Fruit fly (Drosophila melanogaster) whole organism, embryonic: Measurements from ENCODE around the gene CG4301.

ENCODE experiments used
- BEAF-32 ChIP-seq: fragments of 200-800 bp; sonication (Bioruptor generic); optimal IDR thresholded peaks from 3 replicates; lab custom pipeline; 2017; ENCODE audit warnings: missing biosample characterization, missing genetic modification characterization, mild to moderate bottlenecking, moderate library complexity, missing genetic modification reagents
- CG10267 ChIP-seq: fragments of 200-800 bp; sonication (Bioruptor generic); optimal IDR thresholded peaks from 2 replicates; lab custom pipeline; 2018; ENCODE audit warnings: missing biosample characterization, mild to moderate bottlenecking, missing genetic modification characterization, moderate library complexity
- CG11093 ChIP-seq: fragments of 200-800 bp; sonication (Bioruptor generic); IDR thresholded peaks from 3 replicates; pipeline ENCODE4 v1.3.6; 2022; ENCODE audit warnings: missing biosample characterization, missing genetic modification characterization
- CG11456 ChIP-seq: fragments of 200-800 bp; sonication (Bioruptor generic); IDR thresholded peaks from 3 replicates; pipeline ENCODE4 v1.3.6; 2022; ENCODE audit warnings: missing biosample characterization, missing genetic modification characterization
- CG11696 ChIP-seq: fragments of 200-800 bp; sonication (Bioruptor generic); IDR thresholded peaks from 2 replicates; pipeline ENCODE4 v1.3.6; 2022; ENCODE audit warnings: missing biosample characterization, missing genetic modification characterization
- CG13123 ChIP-seq: fragments of 200-800 bp; sonication (Bioruptor generic); optimal IDR thresholded peaks from 2 replicates; lab custom pipeline; 2016; ENCODE audit warnings: missing biosample characterization, missing genetic modification characterization
- CG13894 ChIP-seq: fragments of 200-800 bp; sonication (Bioruptor generic); optimal IDR thresholded peaks from 3 replicates; lab custom pipeline; 2018; ENCODE audit warnings: missing biosample characterization, mild to moderate bottlenecking, missing genetic modification characterization, moderate library complexity
- CG14050 ChIP-seq: fragments of 200-800 bp; sonication (Bioruptor generic); IDR thresholded peaks from 3 replicates; pipeline ENCODE4 v1.3.6; 2022; ENCODE audit warnings: missing biosample characterization, missing genetic modification characterization
- CG17829 ChIP-seq: fragments of 200-800 bp; optimal IDR thresholded peaks from 2 replicates; lab custom pipeline; 2019; ENCODE audit warnings: missing biosample characterization, mild to moderate bottlenecking, missing genetic modification characterization, moderate library complexity
- CG2199 ChIP-seq: fragments of 200-800 bp; sonication (Bioruptor generic); IDR thresholded peaks from 3 replicates; pipeline ENCODE4 v1.3.6; 2022; ENCODE audit warnings: missing biosample characterization, missing genetic modification characterization
- CG2202 ChIP-seq: fragments of 200-800 bp; sonication (Bioruptor generic); optimal IDR thresholded peaks from 2 replicates; lab custom pipeline; 2018; ENCODE audit warnings: missing biosample characterization, mild to moderate bottlenecking, missing genetic modification characterization
- CG30020 ChIP-seq: fragments of 200-800 bp; optimal IDR thresholded peaks from 2 replicates; lab custom pipeline; 2019; ENCODE audit warnings: missing biosample characterization, mild to moderate bottlenecking, missing genetic modification characterization, moderate library complexity
- CG31365 ChIP-seq: fragments of 200-800 bp; sonication (Bioruptor generic); optimal IDR thresholded peaks from 2 replicates; lab custom pipeline; 2018; ENCODE audit warnings: missing biosample characterization, mild to moderate bottlenecking, missing genetic modification characterization
- CG3163 ChIP-seq: fragments of 200-800 bp; sonication (Bioruptor generic); optimal IDR thresholded peaks from 3 replicates; lab custom pipeline; 2016; ENCODE audit warnings: missing biosample characterization, missing genetic modification characterization
- CG33557 ChIP-seq: fragments of 200-800 bp; sonication (Bioruptor generic); optimal IDR thresholded peaks from 2 replicates; lab custom pipeline; 2019; ENCODE audit warnings: missing biosample characterization, mild to moderate bottlenecking, missing genetic modification characterization, moderate library complexity
- CG34224 ChIP-seq: fragments of 200-800 bp; sonication (Bioruptor generic); IDR thresholded peaks from 3 replicates; pipeline ENCODE4 v1.3.6; 2022; ENCODE audit warnings: missing biosample characterization, missing genetic modification characterization; ENCODE audit not compliant: partially characterized antibody
- CG34422 ChIP-seq: fragments of 200-800 bp; sonication (Bioruptor generic); IDR thresholded peaks from 3 replicates; pipeline ENCODE4 v1.3.6; 2022; ENCODE audit warnings: missing biosample characterization, missing genetic modification characterization
- CG43689 ChIP-seq: fragments of 200-800 bp; sonication (Bioruptor generic); IDR thresholded peaks from 2 replicates; pipeline ENCODE4 v1.3.6; 2022; ENCODE audit warnings: missing biosample characterization, missing genetic modification characterization
- CG6791 ChIP-seq: fragments of 200-800 bp; sonication (Bioruptor generic); IDR thresholded peaks from 3 replicates; pipeline ENCODE4 v1.3.6; 2022; ENCODE audit warnings: missing biosample characterization, missing genetic modification characterization; ENCODE audit not compliant: partially characterized antibody
- CG7271 ChIP-seq: fragments of 200-800 bp; sonication (Bioruptor generic); optimal IDR thresholded peaks from 2 replicates; lab custom pipeline; 2018; ENCODE audit warnings: missing biosample characterization, mild to moderate bottlenecking, missing genetic modification characterization, moderate library complexity
- CG8944 ChIP-seq: fragments of 200-800 bp; sonication (Bioruptor generic); optimal IDR thresholded peaks from 3 replicates; lab custom pipeline; 2016; ENCODE audit warnings: missing biosample characterization, missing genetic modification characterization
- CG9215 ChIP-seq: fragments of 200-800 bp; sonication (Bioruptor generic); IDR thresholded peaks from 2 replicates; pipeline ENCODE4 v1.3.6; 2022; ENCODE audit warnings: missing biosample characterization, missing genetic modification characterization
- CG9797 ChIP-seq: fragments of 200-800 bp; sonication (Bioruptor generic); optimal IDR thresholded peaks from 3 replicates; lab custom pipeline; 2018; ENCODE audit warnings: missing biosample characterization, mild to moderate bottlenecking, missing genetic modification characterization
- Dad ChIP-seq: fragments of 200-800 bp; sonication (Bioruptor generic); optimal IDR thresholded peaks from 3 replicates; lab custom pipeline; 2016; ENCODE audit warnings: missing biosample characterization, missing genetic modification characterization
- Deaf1 ChIP-seq: fragments of 200-800 bp; optimal IDR thresholded peaks from 3 replicates; lab custom pipeline; 2019; ENCODE audit warnings: missing biosample characterization, mild to moderate bottlenecking, missing genetic modification characterization, moderate library complexity
- Dek ChIP-seq: fragments of 200-800 bp; sonication (Bioruptor generic); optimal IDR thresholded peaks from 3 replicates; lab custom pipeline; 2019; ENCODE audit warnings: missing biosample characterization, mild to moderate bottlenecking, missing genetic modification characterization, moderate library complexity
- Doc3 ChIP-seq: fragments of 200-800 bp; sonication (Bioruptor generic); IDR thresholded peaks from 3 replicates; pipeline ENCODE4 v1.3.6; 2022; ENCODE audit warnings: missing biosample characterization, missing genetic modification characterization; ENCODE audit not compliant: partially characterized antibody
- E2f2 ChIP-seq: fragments of 200-800 bp; sonication (Bioruptor generic); IDR thresholded peaks from 2 replicates; pipeline ENCODE4 v1.3.6; 2022; ENCODE audit warnings: missing biosample characterization, missing genetic modification characterization
- Ets97D ChIP-seq: fragments of 200-800 bp; sonication (Bioruptor generic); optimal IDR thresholded peaks from 3 replicates; lab custom pipeline; 2016; ENCODE audit warnings: missing biosample characterization, missing genetic modification characterization
- Gug ChIP-seq: fragments of 200-800 bp; sonication (Bioruptor generic); IDR thresholded peaks from 4 replicates; pipeline ENCODE4 v1.3.6; 2022; ENCODE audit warnings: missing biosample characterization, missing genetic modification characterization
- HLH4C ChIP-seq: fragments of 200-800 bp; sonication (Bioruptor generic); IDR thresholded peaks from 3 replicates; pipeline ENCODE4 v1.3.6; 2022; ENCODE audit warnings: missing biosample characterization, missing genetic modification characterization; ENCODE audit not compliant: partially characterized antibody
- Hr78 ChIP-seq, 2 experiments: fragments of 200-800 bp in 1 of 2; fragments of >200 bp in 1 of 2; sonication (Bioruptor generic) in 1 of 2; optimal IDR thresholded peaks; 2 replicates each; lab custom pipeline; 2017 to 2019; ENCODE audit warnings: missing biosample characterization in 2 of 2, missing genetic modification characterization in 2 of 2, mild to moderate bottlenecking in 1 of 2, moderate library complexity in 1 of 2
- Lhr ChIP-seq: fragments of 200-800 bp; sonication (Bioruptor generic); optimal IDR thresholded peaks from 3 replicates; lab custom pipeline; 2017; ENCODE audit warnings: mild to moderate bottlenecking, missing biosample characterization, missing genetic modification reagents, missing genetic modification characterization
- Myb ChIP-seq: fragments of 200-800 bp; sonication (Bioruptor generic); optimal IDR thresholded peaks from 2 replicates; lab custom pipeline; 2016; ENCODE audit warnings: missing biosample characterization, missing genetic modification characterization
- Nf-YC ChIP-seq: fragments of 200-800 bp; optimal IDR thresholded peaks from 3 replicates; lab custom pipeline; 2019; ENCODE audit warnings: missing biosample characterization, mild to moderate bottlenecking, missing genetic modification characterization, moderate library complexity
- croc ChIP-seq: fragments of 200-800 bp; sonication (Bioruptor generic); conservative IDR thresholded peaks from 3 replicates; pipeline ENCODE4 v1.3.6; 2022; ENCODE audit warnings: missing biosample characterization, missing genetic modification characterization
- ems ChIP-seq: fragments of 200-800 bp; sonication (Bioruptor generic); optimal IDR thresholded peaks from 3 replicates; lab custom pipeline; 2016; ENCODE audit warnings: missing biosample characterization, missing genetic modification characterization
- hb ChIP-seq: fragments of 200-800 bp; sonication (Bioruptor generic); IDR thresholded peaks from 3 replicates; pipeline ENCODE4 v1.3.6; 2022; ENCODE audit warnings: missing biosample characterization, missing genetic modification characterization; ENCODE audit not compliant: partially characterized antibody
- kah ChIP-seq: fragments of 200-800 bp; sonication (Bioruptor generic); optimal IDR thresholded peaks from 2 replicates; lab custom pipeline; 2018; ENCODE audit warnings: missing biosample characterization, mild to moderate bottlenecking, missing genetic modification characterization
- kni ChIP-seq: fragments of 200-800 bp; sonication (Bioruptor generic); optimal IDR thresholded peaks from 3 replicates; lab custom pipeline; 2017; ENCODE audit warnings: mild to moderate bottlenecking, missing biosample characterization, missing genetic modification reagents, missing genetic modification characterization
- maf-S ChIP-seq: fragments of 200-800 bp; sonication (Bioruptor generic); optimal IDR thresholded peaks from 2 replicates; lab custom pipeline; 2016; ENCODE audit warnings: missing biosample characterization, missing genetic modification characterization
- pros ChIP-seq: fragments of 200-800 bp; sonication (Bioruptor generic); optimal IDR thresholded peaks from 3 replicates; lab custom pipeline; 2019; ENCODE audit warnings: missing biosample characterization, mild to moderate bottlenecking, missing genetic modification characterization, moderate library complexity
- row ChIP-seq: fragments of 200-800 bp; sonication (Bioruptor generic); IDR thresholded peaks from 3 replicates; pipeline ENCODE4 v1.3.6; 2022; ENCODE audit warnings: missing biosample characterization, missing genetic modification characterization
- slou ChIP-seq: fragments of 200-800 bp; sonication (Bioruptor generic); optimal IDR thresholded peaks from 3 replicates; lab custom pipeline; 2016; ENCODE audit warnings: missing biosample characterization, missing genetic modification characterization
- tin ChIP-seq: fragments of 200-800 bp; sonication (Bioruptor generic); optimal IDR thresholded peaks from 3 replicates; lab custom pipeline; 2016; ENCODE audit warnings: missing biosample characterization, missing genetic modification characterization
- tio ChIP-seq: fragments of 200-800 bp; sonication (Bioruptor generic); optimal IDR thresholded peaks from 2 replicates; lab custom pipeline; 2017; ENCODE audit warnings: missing biosample characterization, missing genetic modification characterization, inconsistent platforms
- twi ChIP-seq: fragments of 200-800 bp; optimal IDR thresholded peaks from 2 replicates; lab custom pipeline; 2019; ENCODE audit warnings: missing biosample characterization, mild to moderate bottlenecking, missing genetic modification characterization, moderate library complexity
- wek ChIP-seq: fragments of 200-800 bp; sonication (Bioruptor generic); optimal IDR thresholded peaks from 3 replicates; lab custom pipeline; 2018; ENCODE audit warnings: missing biosample characterization, mild to moderate bottlenecking, missing genetic modification characterization, moderate library complexity

Gene CG4301

DNA sequence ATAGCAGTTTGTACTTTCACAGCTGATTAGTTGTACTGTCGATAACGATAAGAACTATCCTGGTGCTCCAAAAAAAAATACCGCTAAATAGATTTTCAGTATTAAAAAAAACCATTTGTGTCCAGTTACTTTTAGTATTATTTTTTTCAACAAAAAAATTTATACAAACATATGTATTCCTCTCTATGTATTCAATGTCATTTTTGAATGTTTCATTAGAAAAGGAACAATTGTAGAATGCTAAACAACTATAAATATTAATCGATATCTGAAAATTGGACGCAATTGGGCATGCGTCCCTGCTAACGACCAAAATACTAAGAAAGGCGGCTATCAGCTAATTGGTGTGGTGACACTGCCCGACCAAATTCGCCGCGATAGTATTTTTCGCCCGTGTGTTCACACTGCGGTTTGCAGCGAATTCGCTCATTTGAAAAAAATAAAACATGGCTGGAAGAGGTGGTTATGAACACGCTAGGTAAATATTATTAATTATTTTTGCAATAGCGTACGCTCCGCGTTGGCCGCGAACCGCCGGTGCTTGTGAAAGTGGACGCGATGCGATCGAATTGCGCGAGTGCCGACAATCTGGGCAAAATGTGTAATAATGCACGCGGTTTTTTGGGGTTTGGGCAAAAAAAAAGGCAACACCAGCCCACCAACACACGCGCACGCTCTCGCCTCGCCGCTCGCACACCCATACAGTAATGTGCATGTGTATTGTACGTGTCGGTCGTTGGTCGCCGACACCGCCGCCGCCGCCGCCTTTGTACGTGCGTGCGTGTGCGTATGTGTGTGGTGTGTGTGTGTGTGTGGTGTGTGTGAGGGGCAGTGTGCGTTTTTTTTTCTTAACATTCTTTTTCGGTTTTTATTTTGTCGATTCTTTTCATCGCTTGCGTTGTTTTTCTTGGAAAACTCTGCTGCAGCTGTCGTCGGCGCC lies 43.2 kb downstream of the CG4301 start, which contains the start of the genes CG34015 and eIF4H1 (continued):
- TF ChIP-seq CG2199 (GFP tag; lab: Robert Waterston, UW), result 0 out of 3 replicates have a peak, but pooled peaks have one; percentile 24
- TF ChIP-seq ems (GFP tag; lab: Kevin White, UChicago), result no peak
- TF ChIP-seq CG9215 (GFP tag; lab: Robert Waterston, UW), result no peak
- TF ChIP-seq tio, result no peak
- TF ChIP-seq CG33557 (GFP tag; lab: Kevin White, UChicago), result no peak
- TF ChIP-seq kah, result no peak
- TF ChIP-seq Lhr (GFP tag; lab: Kevin White, UChicago), result peak; percentile 26
- TF ChIP-seq maf-S (GFP tag; lab: Kevin White, UChicago), result no peak
- TF ChIP-seq HLH4C (GFP tag; lab: Robert Waterston, UW), result peak; percentile 49; the same call in 2 of the 3 replicates
- no peak for TF ChIP-seq CG7271 (tag; lab: Kevin White, UChicago)
- no peak for TF ChIP-seq pros (GFP tag; lab: Kevin White, UChicago)
- no peak for TF ChIP-seq CG11696 (GFP tag; lab: Robert Waterston, UW)
- TF ChIP-seq CG13894 (tag; lab: Kevin White, UChicago), result no peak
- TF ChIP-seq kni (GFP tag; lab: Kevin White, UChicago), result no peak
- peak; percentile 85 for TF ChIP-seq CG9797
- TF ChIP-seq Nf-YC (tag; lab: Kevin White, UChicago), result peak; percentile 10
- TF ChIP-seq Dek (tag; lab: Kevin White, UChicago), result no peak
- no peak for TF ChIP-seq CG43689 (GFP tag; lab: Robert Waterston, UW)
- no peak for TF ChIP-seq CG11093 (GFP tag; lab: Robert Waterston, UW)
- TF ChIP-seq croc (GFP tag; lab: Robert Waterston, UW), result no peak
- peak; percentile 20 for TF ChIP-seq CG10267 (tag; lab: Kevin White, UChicago)
- peak; percentile 55; the same call in 2 of the 3 replicates for TF ChIP-seq CG6791
- TF ChIP-seq Hr78 (GFP tag; optimal IDR thresholded peaks at IDR 0.05; lab: Kevin White, UChicago), result no peak
- no peak for TF ChIP-seq hb (GFP tag; lab: Robert Waterston, UW)
- peak; percentile 68; the same call in 1 of the 3 replicates for TF ChIP-seq CG34422
- TF ChIP-seq slou (GFP tag; lab: Kevin White, UChicago), result no peak
- TF ChIP-seq CG17829, result peak; percentile 21
- TF ChIP-seq CG11456, result no peak
- TF ChIP-seq CG14050 (GFP tag; lab: Robert Waterston, UW), result no peak
- peak; percentile 69 for TF ChIP-seq Ets97D
- no peak for TF ChIP-seq CG31365 (tag; lab: Kevin White, UChicago)
- no peak for TF ChIP-seq CG13123 (GFP tag; lab: Kevin White, UChicago)
- TF ChIP-seq CG2202 (tag; lab: Kevin White, UChicago), result no peak
- 0 out of 3 replicates have a peak, but pooled peaks have one; percentile 11 for TF ChIP-seq row (GFP tag; lab: Robert Waterston, UW)
- peak; percentile 48; the same call in 1 of the 2 replicates for TF ChIP-seq E2f2 (GFP tag; lab: Robert Waterston, UW)
- no peak for TF ChIP-seq CG8944 (GFP tag; lab: Kevin White, UChicago)
- TF ChIP-seq Deaf1 (tag; lab: Kevin White, UChicago), result no peak
- no peak for TF ChIP-seq CG3163 (GFP tag; lab: Kevin White, UChicago)
- peak; percentile 22; the same call in 1 of the 3 replicates for TF ChIP-seq CG34224 (GFP tag; lab: Robert Waterston, UW)
- peak; percentile 34 for TF ChIP-seq CG30020 (tag; lab: Kevin White, UChicago)
- TF ChIP-seq Gug (GFP tag; lab: Robert Waterston, UW), result no peak
- TF ChIP-seq Myb (GFP tag; lab: Kevin White, UChicago), result no peak
- TF ChIP-seq twi (tag; lab: Kevin White, UChicago), result no peak
- TF ChIP-seq BEAF-32 (GFP tag; lab: Kevin White, UChicago), result peak; percentile 85
- TF ChIP-seq Doc3, result peak; percentile 53; the same call in 1 of the 3 replicates
- TF ChIP-seq wek (GFP tag; lab: Kevin White, UChicago), result no peak
- TF ChIP-seq tin (GFP tag; lab: Kevin White, UChicago), result no peak
- TF ChIP-seq Dad (GFP tag; lab: Kevin White, UChicago), result no peak
